Worm (Caenorhabditis elegans) whole organism, L3 larva: ENCODE results near the gene H03G16.5.

ENCODE experiments used
- R02D3.7 ChIP-seq: fragments of 150-350 bp; optimal IDR thresholded peaks from 2 replicates; lab custom pipeline; 2014; ENCODE audit warnings: missing biosample characterization, missing genetic modification characterization
- ZK546.5 ChIP-seq: sonication (generic microtip); optimal IDR thresholded peaks from 2 replicates; lab custom pipeline; 2017; ENCODE audit warnings: missing biosample characterization, missing genetic modification characterization
- aly-2 ChIP-seq: fragments of 150-350 bp; optimal IDR thresholded peaks from 2 replicates; lab custom pipeline; 2014; ENCODE audit warnings: missing biosample characterization, missing genetic modification characterization
- ama-1 ChIP-seq: fragments of 150-350 bp; optimal IDR thresholded peaks from 2 replicates; lab custom pipeline; 2018
- ceh-16 ChIP-seq: sonication (generic microtip); optimal IDR thresholded peaks from 2 replicates; lab custom pipeline; 2017; ENCODE audit warnings: missing biosample characterization, missing genetic modification characterization
- ceh-28 ChIP-seq: fragments of 150-350 bp; optimal IDR thresholded peaks from 2 replicates; lab custom pipeline; 2014; ENCODE audit warnings: missing biosample characterization, missing genetic modification reagents, missing genetic modification characterization
- ceh-82 ChIP-seq: fragments of 150-350 bp; optimal IDR thresholded peaks from 2 replicates; lab custom pipeline; 2014; ENCODE audit warnings: missing biosample characterization, missing genetic modification characterization
- ceh-9 ChIP-seq: sonication (generic microtip); optimal IDR thresholded peaks from 2 replicates; lab custom pipeline; 2018; ENCODE audit warnings: missing biosample characterization, missing genetic modification characterization
- daf-12 ChIP-seq: fragments of 150-350 bp; optimal IDR thresholded peaks from 2 replicates; lab custom pipeline; 2014; ENCODE audit warnings: missing biosample characterization, missing genetic modification reagents, missing genetic modification characterization
- elt-1 ChIP-seq: fragments of 150-350 bp; optimal IDR thresholded peaks from 2 replicates; lab custom pipeline; 2014; ENCODE audit warnings: missing biosample characterization, missing genetic modification characterization
- elt-3 ChIP-seq, 3 experiments: fragments of 150-350 bp in 1 of 3; sonication (generic microtip) in 2 of 3; optimal IDR thresholded peaks; 2 replicates in 2 of 3; 4 replicates in 1 of 3; lab custom pipeline; 2014 to 2017; ENCODE audit warnings: missing biosample characterization in 3 of 3, missing genetic modification characterization in 3 of 3
- eor-1 ChIP-seq, 2 experiments: fragments of 150-350 bp; optimal IDR thresholded peaks; 2 replicates each; lab custom pipeline; 2014 to 2018; ENCODE audit warnings: missing biosample characterization in 2 of 2, missing genetic modification characterization in 2 of 2
- fkh-10 ChIP-seq: sonication (generic microtip); optimal IDR thresholded peaks from 2 replicates; lab custom pipeline; 2017; ENCODE audit warnings: missing biosample characterization, missing genetic modification reagents, missing genetic modification characterization
- fos-1 ChIP-seq: fragments of 150-350 bp; optimal IDR thresholded peaks from 2 replicates; lab custom pipeline; 2014; ENCODE audit warnings: missing biosample characterization, missing genetic modification characterization
- hmg-11 ChIP-seq: sonication (generic microtip); optimal IDR thresholded peaks from 2 replicates; lab custom pipeline; 2016; ENCODE audit warnings: missing genetic modification characterization, missing compliant biosample characterization
- jun-1 ChIP-seq: fragments of 150-350 bp; optimal IDR thresholded peaks from 2 replicates; lab custom pipeline; 2014; ENCODE audit warnings: missing biosample characterization, missing genetic modification reagents, missing genetic modification characterization
- lin-39 ChIP-seq: fragments of 150-350 bp; optimal IDR thresholded peaks from 2 replicates; lab custom pipeline; 2018; ENCODE audit warnings: missing biosample characterization, missing genetic modification reagents, missing genetic modification characterization
- lsy-12 ChIP-seq: sonication (generic microtip); optimal IDR thresholded peaks from 2 replicates; lab custom pipeline; 2016; ENCODE audit warnings: mild to moderate bottlenecking, missing genetic modification characterization, missing compliant biosample characterization
- mdl-1 ChIP-seq: fragments of 150-350 bp; optimal IDR thresholded peaks from 2 replicates; lab custom pipeline; 2014; ENCODE audit warnings: missing biosample characterization, missing genetic modification characterization
- mml-1 ChIP-seq: fragments of 150-350 bp; sonication (generic microtip); optimal IDR thresholded peaks from 3 replicates; lab custom pipeline; 2014; ENCODE audit warnings: missing biosample characterization, missing genetic modification characterization
- nhr-12 ChIP-seq: fragments of 150-350 bp; optimal IDR thresholded peaks from 2 replicates; lab custom pipeline; 2014; ENCODE audit warnings: missing biosample characterization, missing genetic modification characterization
- nhr-25 ChIP-seq: sonication (generic microtip); optimal IDR thresholded peaks from 2 replicates; lab custom pipeline; 2017; ENCODE audit warnings: missing biosample characterization, missing genetic modification characterization
- nhr-28 ChIP-seq: fragments of 150-350 bp; optimal IDR thresholded peaks from 2 replicates; lab custom pipeline; 2014; ENCODE audit warnings: missing biosample characterization, missing genetic modification characterization
- nhr-43 ChIP-seq: sonication (generic microtip); optimal IDR thresholded peaks from 2 replicates; lab custom pipeline; 2016; ENCODE audit warnings: mild to moderate bottlenecking, missing genetic modification characterization, missing compliant biosample characterization; ENCODE audit not compliant: poor library complexity, severe bottlenecking
- nhr-67 ChIP-seq: fragments of 150-350 bp; optimal IDR thresholded peaks from 2 replicates; lab custom pipeline; 2014; ENCODE audit warnings: missing biosample characterization, missing genetic modification characterization
- nhr-76 ChIP-seq: fragments of 150-350 bp; sonication (generic microtip); optimal IDR thresholded peaks from 5 replicates; lab custom pipeline; 2014; ENCODE audit warnings: missing biosample characterization, missing genetic modification characterization
- nhr-77 ChIP-seq: fragments of 150-350 bp; optimal IDR thresholded peaks from 2 replicates; lab custom pipeline; 2014; ENCODE audit warnings: missing biosample characterization, missing genetic modification characterization
- pha-4 ChIP-seq: fragments of 150-350 bp; optimal IDR thresholded peaks from 2 replicates; lab custom pipeline; 2014; ENCODE audit warnings: missing biosample characterization, missing genetic modification reagents, missing genetic modification characterization
- pqm-1 ChIP-seq: fragments of 150-350 bp; optimal IDR thresholded peaks from 2 replicates; lab custom pipeline; 2017; ENCODE audit warnings: missing biosample characterization, missing genetic modification characterization, inconsistent platforms
- sea-2 ChIP-seq: fragments of 150-350 bp; sonication (generic microtip); optimal IDR thresholded peaks from 4 replicates; lab custom pipeline; 2014; ENCODE audit warnings: missing biosample characterization, missing genetic modification reagents, missing genetic modification characterization
- skn-1 ChIP-seq: fragments of 150-350 bp; optimal IDR thresholded peaks from 2 replicates; lab custom pipeline; 2014; ENCODE audit warnings: missing biosample characterization, missing genetic modification characterization
- snpc-4 ChIP-seq: fragments of 150-350 bp; optimal IDR thresholded peaks from 2 replicates; lab custom pipeline; 2014; ENCODE audit warnings: missing biosample characterization, missing genetic modification characterization
- tbx-2 ChIP-seq: sonication (generic microtip); optimal IDR thresholded peaks from 2 replicates; lab custom pipeline; 2016; ENCODE audit warnings: mild to moderate bottlenecking, missing genetic modification characterization, missing compliant biosample characterization
- unc-39 ChIP-seq: sonication (generic microtip); optimal IDR thresholded peaks from 4 replicates; lab custom pipeline; 2017; ENCODE audit warnings: missing biosample characterization, missing genetic modification characterization
- unc-62 ChIP-seq: fragments of 150-350 bp; sonication (generic microtip); optimal IDR thresholded peaks from 4 replicates; lab custom pipeline; 2014; ENCODE audit warnings: missing biosample characterization, missing genetic modification reagents, missing genetic modification characterization
- zag-1 ChIP-seq: fragments of 150-350 bp; optimal IDR thresholded peaks from 2 replicates; lab custom pipeline; 2014; ENCODE audit warnings: missing biosample characterization, missing genetic modification characterization
- ztf-11 ChIP-seq: fragments of 150-350 bp; optimal IDR thresholded peaks from 2 replicates; lab custom pipeline; 2014; ENCODE audit warnings: missing biosample characterization, missing genetic modification characterization

Gene H03G16.5

DNA sequence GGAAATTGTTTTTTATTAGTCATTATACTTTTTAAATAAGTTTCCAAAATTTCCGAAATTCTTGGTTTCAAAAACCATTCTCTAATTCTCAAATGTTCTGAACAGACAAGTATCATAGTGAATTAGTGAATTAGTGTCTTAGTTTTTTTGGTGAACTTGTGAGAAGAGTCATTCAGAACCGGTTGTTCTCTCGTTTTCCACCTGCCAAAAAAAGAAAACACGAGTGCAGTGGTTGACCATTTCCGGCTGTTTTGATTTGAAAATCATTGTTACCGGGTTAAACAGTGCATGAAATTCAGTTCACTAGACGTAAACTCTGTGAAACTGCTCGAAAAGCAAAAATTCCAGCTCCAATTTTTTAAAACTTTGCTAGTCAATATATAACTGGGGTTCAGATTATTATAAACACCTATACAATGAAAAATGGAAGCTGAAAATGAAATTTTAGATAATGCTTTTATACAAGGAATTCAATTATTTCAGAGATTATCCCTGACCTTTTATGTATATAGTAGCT is 16.9 kb downstream of the H03G16.5 start:
- TF ChIP-seq pqm-1 (tag; lab: Kevin White, UChicago) = no peak
- TF ChIP-seq unc-39 (tag; lab: Kevin White, UChicago) = no peak
- no peak for TF ChIP-seq ztf-11 (tag; lab: Kevin White, UChicago)
- TF ChIP-seq lsy-12 (tag; lab: Kevin White, UChicago) = no peak
- TF ChIP-seq ceh-9 (tag; lab: Kevin White, UChicago) = no peak
- no peak for TF ChIP-seq eor-1 (tag; optimal IDR thresholded peaks at IDR 0.05; lab: Kevin White, UChicago)
- TF ChIP-seq nhr-67 = no peak

DNA sequence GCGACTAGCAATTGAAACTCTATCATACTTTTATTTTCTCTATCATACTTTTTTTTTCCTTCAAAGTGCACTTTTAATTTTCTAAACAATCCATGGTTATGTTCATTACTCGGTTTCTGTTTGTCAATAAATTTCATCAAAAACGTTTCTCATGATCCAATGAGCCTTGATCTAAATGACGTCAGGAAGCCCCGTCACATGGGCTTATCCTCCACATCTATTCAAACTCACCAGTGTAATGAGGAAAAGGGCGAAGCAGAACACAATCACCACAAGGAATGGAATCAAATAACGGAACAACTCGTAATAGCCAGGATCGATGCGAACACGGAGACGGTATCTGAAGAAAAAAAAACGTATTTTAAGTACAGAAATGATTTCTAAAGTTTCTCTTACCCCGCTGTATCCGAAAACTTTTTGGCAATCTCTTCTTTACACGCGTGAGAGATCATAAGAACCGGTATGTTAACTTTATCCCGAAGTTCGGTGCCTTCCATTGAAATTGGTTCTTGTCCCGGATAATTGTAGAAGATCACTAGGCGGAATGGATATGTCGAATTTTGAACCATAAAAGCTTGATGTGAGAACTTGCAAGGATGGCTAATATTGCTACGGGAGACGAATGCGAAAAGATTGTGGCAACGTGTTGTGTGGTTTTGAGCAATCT is 17.5 kb downstream of the H03G16.5 start:
- TF ChIP-seq ama-1 (lab: Kevin White, UChicago) (peak; percentile 62), nhr-25 (tag; lab: Kevin White, UChicago) (no peak), R02D3.7 (tag; lab: Kevin White, UChicago) (no peak)

DNA sequence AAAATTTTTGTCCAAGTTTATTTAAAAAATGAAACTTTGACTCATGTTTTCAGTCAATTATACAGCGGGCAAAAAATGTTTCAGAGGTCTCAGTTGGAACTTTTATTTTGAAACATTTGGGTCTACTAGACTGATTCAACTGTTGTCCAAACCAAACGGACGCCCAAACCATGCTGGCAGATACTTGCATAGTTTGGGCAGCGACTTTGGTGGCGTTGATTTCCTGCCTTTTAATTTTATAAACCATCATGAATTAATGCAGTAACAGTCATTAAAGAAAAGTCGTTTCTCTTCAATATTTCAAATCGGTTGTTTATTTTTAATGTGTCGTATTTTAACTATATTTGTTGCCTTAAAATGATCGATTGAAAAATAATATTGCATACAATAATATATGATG is 20.4 kb downstream of the H03G16.5 start:
- TF ChIP-seq elt-1 (tag; lab: Kevin White, UChicago) (no peak), nhr-76 (tag; lab: Kevin White, UChicago) (no peak), aly-2 (tag; lab: Kevin White, UChicago) (no peak), ama-1 (lab: Kevin White, UChicago) (peak; percentile 18), fkh-10 (GFP tag; lab: Kevin White, UChicago) (no peak), nhr-43 (peak; percentile 13), fos-1 (tag; lab: Kevin White, UChicago) (no peak), ceh-28 (tag; lab: Kevin White, UChicago) (no peak), mdl-1 (tag; lab: Kevin White, UChicago) (no peak), elt-3 (tag; optimal IDR thresholded peaks at IDR 0.05; lab: Kevin White, UChicago) (no peak), hmg-11 (tag; lab: Kevin White, UChicago) (no peak)

DNA sequence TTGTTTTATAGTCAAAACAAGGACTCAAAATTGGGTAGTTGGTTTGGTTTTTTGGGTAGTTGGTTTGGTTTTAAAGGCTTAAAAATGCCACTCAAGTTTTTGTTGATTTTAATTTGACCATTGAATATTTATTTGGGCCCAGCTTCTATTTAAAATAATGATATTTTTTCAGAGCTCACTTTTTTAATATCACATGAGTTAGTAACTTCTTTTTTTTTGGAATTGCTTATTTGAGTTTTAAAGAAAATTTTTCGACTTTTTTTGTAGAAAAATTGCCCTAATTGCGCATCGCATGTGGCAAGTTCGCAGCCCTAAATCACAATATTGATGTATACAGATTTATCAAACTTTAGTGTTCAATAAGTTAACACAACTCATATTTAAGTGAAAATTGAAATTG is 20.9 kb downstream of the H03G16.5 start:
- no peak for TF ChIP-seq nhr-12 (tag; lab: Kevin White, UChicago)
- TF ChIP-seq unc-62 (GFP tag; lab: Kevin White, UChicago) = no peak
- TF ChIP-seq ZK546.5 (tag; lab: Kevin White, UChicago) = no peak
- TF ChIP-seq nhr-43 = no peak
- TF ChIP-seq lin-39 (tag; lab: Kevin White, UChicago) = no peak
- no peak for TF ChIP-seq sea-2 (GFP tag; lab: Kevin White, UChicago)
- TF ChIP-seq unc-39 (tag; lab: Kevin White, UChicago) = no peak
- no peak for TF ChIP-seq skn-1 (tag; lab: Kevin White, UChicago)
- no peak for TF ChIP-seq nhr-28 (tag; lab: Kevin White, UChicago)
- no peak for TF ChIP-seq elt-1 (tag; lab: Kevin White, UChicago)
- TF ChIP-seq nhr-77 (tag; lab: Kevin White, UChicago) = no peak

DNA sequence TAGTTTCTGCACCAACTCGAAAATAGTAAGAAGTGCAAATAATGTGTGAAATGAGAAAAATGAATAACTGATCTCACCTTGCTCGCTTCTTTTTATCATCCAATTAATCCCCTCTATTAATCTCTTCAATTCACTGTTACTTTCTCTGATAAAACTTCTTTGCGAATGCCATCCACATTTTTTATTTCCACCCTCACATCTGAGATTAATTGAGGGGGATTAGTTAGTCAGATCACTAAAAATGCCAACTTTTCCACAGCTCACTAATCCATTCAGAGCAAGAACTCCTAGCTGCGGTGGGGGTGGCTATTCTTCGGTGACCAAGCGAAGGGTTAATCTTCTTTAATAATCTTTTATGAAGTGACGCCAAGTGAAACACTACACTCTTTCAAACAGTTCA is 21.9 kb downstream of the H03G16.5 start, which contains the start of gene dsc-1:
Gene dsc-1 (minus strand): TSS at position 46 of the 400 bp plus-strand sequence.
- TF ChIP-seq eor-1 (tag; optimal IDR thresholded peaks at IDR 0.05; lab: Kevin White, UChicago) (no peak), ceh-9 (tag; lab: Kevin White, UChicago) (no peak), lsy-12 (tag; lab: Kevin White, UChicago) (no peak), ZK546.5 (tag; lab: Kevin White, UChicago) (no peak), ceh-82 (tag; lab: Kevin White, UChicago) (no peak), mml-1 (tag; lab: Kevin White, UChicago) (no peak), tbx-2 (tag; lab: Kevin White, UChicago) (no peak), nhr-25 (tag; lab: Kevin White, UChicago) (no peak), zag-1 (tag; lab: Kevin White, UChicago) (no peak), ceh-16 (tag; lab: Kevin White, UChicago) (no peak), daf-12 (tag; lab: Kevin White, UChicago) (no peak), ama-1 (lab: Kevin White, UChicago) (no peak), jun-1 (tag; lab: Kevin White, UChicago) (no peak), ztf-11 (tag; lab: Kevin White, UChicago) (no peak), snpc-4 (no peak), pha-4 (no peak)
